Fruit fly (Drosophila melanogaster) whole organism, embryonic: ENCODE data around the gene CG2104.

ENCODE experiments used
- ATbp ChIP-seq: fragments of 200-800 bp; sonication (Bioruptor generic); optimal IDR thresholded peaks from 2 replicates; lab custom pipeline; 2017; ENCODE audit warnings: missing biosample characterization, mild to moderate bottlenecking, missing genetic modification characterization, missing genetic modification reagents
- Awh ChIP-seq: fragments of 200-800 bp; sonication (Bioruptor generic); IDR thresholded peaks from 2 replicates; pipeline ENCODE4, ENCODE4 v1.3.6; 2022; ENCODE audit warnings: missing biosample characterization, missing genetic modification characterization
- B-H2 ChIP-seq: fragments of 200-800 bp; sonication (Bioruptor generic); optimal IDR thresholded peaks from 2 replicates; lab custom pipeline; 2018; ENCODE audit warnings: missing biosample characterization, mild to moderate bottlenecking, missing genetic modification characterization
- CG11085 ChIP-seq: fragments of 200-800 bp; sonication (Bioruptor generic); IDR thresholded peaks from 2 replicates; pipeline ENCODE4 v1.3.6; 2022; ENCODE audit warnings: missing biosample characterization, missing genetic modification characterization
- CG11456 ChIP-seq: fragments of 200-800 bp; sonication (Bioruptor generic); IDR thresholded peaks from 3 replicates; pipeline ENCODE4 v1.3.6; 2022; ENCODE audit warnings: missing biosample characterization, missing genetic modification characterization
- CG12236 ChIP-seq: fragments of 200-800 bp; sonication (Bioruptor generic); optimal IDR thresholded peaks from 2 replicates; lab custom pipeline; 2016; ENCODE audit warnings: missing biosample characterization, missing genetic modification characterization
- CG12391 ChIP-seq: fragments of 200-800 bp; sonication (Bioruptor generic); optimal IDR thresholded peaks from 3 replicates; lab custom pipeline; 2018; ENCODE audit warnings: missing biosample characterization, mild to moderate bottlenecking, missing genetic modification characterization, moderate library complexity
- CG12769 ChIP-seq: fragments of 200-800 bp; sonication (Bioruptor generic); optimal IDR thresholded peaks from 2 replicates; lab custom pipeline; 2019; ENCODE audit warnings: missing biosample characterization, mild to moderate bottlenecking, missing genetic modification characterization, moderate library complexity
- CG12942 ChIP-seq: fragments of 200-800 bp; sonication (Bioruptor generic); optimal IDR thresholded peaks from 3 replicates; lab custom pipeline; 2016; ENCODE audit warnings: missing biosample characterization, missing genetic modification characterization
- CG17328 ChIP-seq: fragments of 200-800 bp; sonication (Bioruptor generic); IDR thresholded peaks from 2 replicates; pipeline ENCODE4 v1.3.6; 2022; ENCODE audit warnings: missing biosample characterization, missing genetic modification characterization
- CG18764 ChIP-seq: fragments of 200-800 bp; sonication (Bioruptor generic); optimal IDR thresholded peaks from 3 replicates; lab custom pipeline; 2016; ENCODE audit warnings: missing biosample characterization, missing genetic modification characterization
- CG31388 ChIP-seq: fragments of 200-800 bp; sonication (Bioruptor generic); optimal IDR thresholded peaks from 2 replicates; lab custom pipeline; 2016; ENCODE audit warnings: missing biosample characterization, missing genetic modification characterization
- CG32532 ChIP-seq: fragments of 200-800 bp; sonication (Bioruptor generic); IDR thresholded peaks from 2 replicates; pipeline ENCODE4 v1.3.6; 2022; ENCODE audit warnings: missing biosample characterization, missing genetic modification characterization
- CG4730 ChIP-seq: fragments of 200-800 bp; sonication (Bioruptor generic); IDR thresholded peaks from 2 replicates; pipeline ENCODE4 v1.3.6; 2022; ENCODE audit warnings: missing biosample characterization, missing genetic modification characterization
- CG4820 ChIP-seq: fragments of 200-800 bp; sonication (Bioruptor generic); optimal IDR thresholded peaks from 3 replicates; lab custom pipeline; 2016; ENCODE audit warnings: missing biosample characterization, missing genetic modification characterization
- CG8089 ChIP-seq: fragments of 200-800 bp; sonication (Bioruptor generic); optimal IDR thresholded peaks from 3 replicates; lab custom pipeline; 2016; ENCODE audit warnings: missing biosample characterization, missing genetic modification characterization
- CG8281 ChIP-seq: fragments of 200-800 bp; sonication (Bioruptor generic); optimal IDR thresholded peaks from 2 replicates; lab custom pipeline; 2018; ENCODE audit warnings: missing biosample characterization, mild to moderate bottlenecking, missing genetic modification characterization, moderate library complexity
- CG9817 ChIP-seq: fragments of 200-800 bp; sonication (Bioruptor generic); optimal IDR thresholded peaks from 2 replicates; lab custom pipeline; 2018; ENCODE audit warnings: missing biosample characterization, mild to moderate bottlenecking, missing genetic modification characterization, moderate library complexity
- CrebB ChIP-seq: fragments of 200-800 bp; sonication (Bioruptor generic); optimal IDR thresholded peaks from 3 replicates; lab custom pipeline; 2018; ENCODE audit warnings: missing biosample characterization, mild to moderate bottlenecking, missing genetic modification characterization
- Dref ChIP-seq: fragments of 200-800 bp; sonication (Bioruptor generic); IDR thresholded peaks from 2 replicates; pipeline ENCODE4 v1.3.6; 2022; ENCODE audit warnings: missing biosample characterization, missing genetic modification characterization
- Gsc ChIP-seq: fragments of 200-800 bp; sonication (Bioruptor generic); IDR thresholded peaks from 2 replicates; pipeline ENCODE4 v1.3.6; 2022; ENCODE audit warnings: missing biosample characterization, missing genetic modification characterization
- Gug ChIP-seq: fragments of 200-800 bp; sonication (Bioruptor generic); IDR thresholded peaks from 4 replicates; pipeline ENCODE4 v1.3.6; 2022; ENCODE audit warnings: missing biosample characterization, missing genetic modification characterization
- Hr78 ChIP-seq, 2 experiments: fragments of 200-800 bp in 1 of 2; fragments of >200 bp in 1 of 2; sonication (Bioruptor generic) in 1 of 2; optimal IDR thresholded peaks; 2 replicates each; lab custom pipeline; 2017 to 2019; ENCODE audit warnings: missing biosample characterization in 2 of 2, missing genetic modification characterization in 2 of 2, mild to moderate bottlenecking in 1 of 2, moderate library complexity in 1 of 2
- MESR4 ChIP-seq: fragments of 200-800 bp; sonication (Bioruptor generic); optimal IDR thresholded peaks from 2 replicates; lab custom pipeline; 2018; ENCODE audit warnings: missing biosample characterization, mild to moderate bottlenecking, missing genetic modification characterization, moderate library complexity
- Med ChIP-seq: fragments of 200-800 bp; sonication (Bioruptor generic); peaks from one replicate; lab custom pipeline; 2016; ENCODE audit warnings: missing biosample characterization, missing genetic modification characterization, mild to moderate bottlenecking, inconsistent platforms, moderate library complexity
- NC2α ChIP-seq: fragments of 200-800 bp; sonication (Bioruptor generic); optimal IDR thresholded peaks from 2 replicates; lab custom pipeline; 2016; ENCODE audit warnings: missing biosample characterization, missing genetic modification characterization
- Usf ChIP-seq: fragments of 200-800 bp; sonication (Bioruptor generic); optimal IDR thresholded peaks from 2 replicates; lab custom pipeline; 2017; ENCODE audit warnings: missing genotype, missing biosample characterization, missing genetic modification characterization
- Xrp1 ChIP-seq: fragments of 200-800 bp; sonication (Bioruptor generic); IDR thresholded peaks from 2 replicates; pipeline ENCODE4 v1.3.6; 2022; ENCODE audit warnings: missing biosample characterization, missing genetic modification characterization
- bowl ChIP-seq: fragments of 200-800 bp; sonication (Bioruptor generic); IDR thresholded peaks from 2 replicates; pipeline ENCODE4 v1.3.6; 2022; ENCODE audit warnings: missing biosample characterization, missing genetic modification characterization
- br ChIP-seq: fragments of >200 bp; optimal IDR thresholded peaks from 2 replicates; lab custom pipeline; 2017
- emc ChIP-seq: fragments of 200-800 bp; sonication (Bioruptor generic); optimal IDR thresholded peaks from 2 replicates; lab custom pipeline; 2016; ENCODE audit warnings: missing biosample characterization, missing genetic modification characterization
- ems ChIP-seq: fragments of 200-800 bp; sonication (Bioruptor generic); optimal IDR thresholded peaks from 3 replicates; lab custom pipeline; 2016; ENCODE audit warnings: missing biosample characterization, missing genetic modification characterization
- exex ChIP-seq: fragments of 200-800 bp; sonication (Bioruptor generic); optimal IDR thresholded peaks from 4 replicates; lab custom pipeline; 2018; ENCODE audit warnings: missing biosample characterization, mild to moderate bottlenecking, missing genetic modification characterization, moderate library complexity
- grau ChIP-seq: fragments of 200-800 bp; optimal IDR thresholded peaks from 3 replicates; lab custom pipeline; 2019; ENCODE audit warnings: missing biosample characterization, mild to moderate bottlenecking, missing genetic modification characterization, moderate library complexity
- grn ChIP-seq: fragments of 200-800 bp; sonication (Bioruptor generic); optimal IDR thresholded peaks from 3 replicates; lab custom pipeline; 2017; ENCODE audit warnings: missing biosample characterization, missing genetic modification characterization
- ken ChIP-seq: fragments of 200-800 bp; sonication (Bioruptor generic); IDR thresholded peaks from 3 replicates; pipeline ENCODE4 v1.3.6; 2022; ENCODE audit warnings: missing biosample characterization, missing genetic modification characterization
- knrl ChIP-seq: fragments of 200-800 bp; sonication (Bioruptor generic); IDR thresholded peaks from 3 replicates; pipeline ENCODE4 v1.3.6; 2022; ENCODE audit warnings: missing biosample characterization, missing genetic modification characterization; ENCODE audit not compliant: partially characterized antibody
- odd ChIP-seq: fragments of 200-800 bp; sonication (Bioruptor generic); optimal IDR thresholded peaks from 2 replicates; lab custom pipeline; 2017; ENCODE audit warnings: missing biosample characterization, mild to moderate bottlenecking, missing genetic modification characterization
- otp ChIP-seq: fragments of 200-800 bp; sonication (Bioruptor generic); IDR thresholded peaks from 3 replicates; pipeline ENCODE4, ENCODE4 v1.3.6; 2022; ENCODE audit warnings: missing biosample characterization, missing genetic modification characterization
- repo ChIP-seq: fragments of 200-800 bp; sonication (Bioruptor generic); optimal IDR thresholded peaks from 2 replicates; lab custom pipeline; 2016; ENCODE audit warnings: missing biosample characterization, missing genetic modification characterization
- run ChIP-seq: fragments of 200-800 bp; sonication (Bioruptor generic); optimal IDR thresholded peaks from 3 replicates; lab custom pipeline; 2018; ENCODE audit warnings: missing biosample characterization, mild to moderate bottlenecking, missing genetic modification characterization
- sd ChIP-seq: fragments of 200-800 bp; sonication (Bioruptor generic); optimal IDR thresholded peaks from 3 replicates; lab custom pipeline; 2018; ENCODE audit warnings: missing biosample characterization, mild to moderate bottlenecking, missing genetic modification characterization, moderate library complexity
- slp2 ChIP-seq: fragments of 200-800 bp; sonication (Bioruptor generic); optimal IDR thresholded peaks from 2 replicates; lab custom pipeline; 2016; ENCODE audit warnings: missing biosample characterization, missing genetic modification characterization
- so ChIP-seq: fragments of 200-800 bp; sonication (Bioruptor generic); IDR thresholded peaks from 3 replicates; pipeline ENCODE4 v1.3.6; 2022; ENCODE audit warnings: missing biosample characterization, missing genetic modification characterization
- toy ChIP-seq: fragments of 200-800 bp; sonication (Bioruptor generic); IDR thresholded peaks from 2 replicates; pipeline ENCODE4 v1.3.6; 2022; ENCODE audit warnings: missing biosample characterization, missing genetic modification characterization
- ttk ChIP-seq: fragments of 200-800 bp; sonication (Bioruptor generic); IDR thresholded peaks from 2 replicates; pipeline ENCODE4 v2.1.2; 2022; ENCODE audit warnings: missing biosample characterization, missing genetic modification characterization
- usp ChIP-seq: fragments of >200 bp; optimal IDR thresholded peaks from 2 replicates; lab custom pipeline; 2017; ENCODE audit warnings: missing biosample characterization, missing genetic modification characterization
- vvl ChIP-seq: fragments of 200-800 bp; sonication (Bioruptor generic); IDR thresholded peaks from 2 replicates; pipeline ENCODE4 v1.3.6; 2022; ENCODE audit warnings: missing biosample characterization, missing genetic modification characterization

Gene CG2104

DNA sequence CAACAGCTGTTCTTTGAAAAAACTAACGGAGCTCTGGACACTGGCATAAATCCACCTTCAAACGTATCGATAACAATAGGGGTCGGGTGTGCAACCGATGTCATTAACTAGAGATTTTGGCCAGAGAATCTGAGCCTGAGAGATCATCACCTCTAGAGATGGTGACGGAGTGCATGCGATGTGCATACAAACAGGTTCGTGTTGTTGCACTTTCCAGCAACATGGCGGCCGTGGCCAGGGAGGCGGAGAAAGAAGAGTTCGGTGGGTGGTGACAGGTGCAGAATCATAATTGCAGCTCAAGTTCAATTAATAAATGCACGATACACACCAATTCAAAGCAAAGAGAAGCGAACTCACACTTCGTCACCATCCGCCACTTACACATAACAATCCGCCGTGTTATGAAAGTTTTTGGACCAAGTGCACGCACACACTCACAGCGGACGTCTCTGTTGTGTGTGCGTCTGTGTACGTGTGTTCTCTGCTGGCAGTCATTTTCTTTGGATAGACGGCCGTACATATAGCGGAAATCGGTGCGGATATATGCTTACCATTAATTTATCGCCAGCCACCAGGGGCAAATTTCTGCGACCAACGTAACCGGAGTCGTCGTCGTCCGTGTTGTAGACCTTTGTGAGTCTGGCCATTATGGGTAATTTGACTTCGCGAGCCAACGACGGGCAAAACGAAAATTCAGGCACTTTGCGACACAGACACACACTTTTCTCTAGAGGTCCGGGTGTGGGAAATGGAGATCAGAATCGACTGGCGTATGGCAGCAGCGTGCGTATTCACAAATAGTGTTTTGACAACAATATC is 33.9 kb downstream of the CG2104 start (continued):
- TF ChIP-seq MESR4 (GFP tag; lab: Kevin White, UChicago) (peak; percentile 84), slp2 (GFP tag; lab: Kevin White, UChicago) (no peak), ttk (GFP tag; lab: Robert Waterston, UW) (0 out of 2 replicates have a peak, but pooled peaks have one; percentile 10), knrl (GFP tag; lab: Robert Waterston, UW) (peak; percentile 36; the same call in 2 of the 3 replicates), CG32532 (GFP tag; lab: Robert Waterston, UW) (peak; percentile 53), ems (GFP tag; lab: Kevin White, UChicago) (no peak), Med (peak; percentile 69), Gug (GFP tag; lab: Robert Waterston, UW) (peak; percentile 19; the same call in 1 of the 4 replicates), CG31388 (GFP tag; lab: Kevin White, UChicago) (no peak), ken (GFP tag; lab: Robert Waterston, UW) (0 out of 3 replicates have a peak, but pooled peaks have one; percentile 10), CG8281 (no peak)

DNA sequence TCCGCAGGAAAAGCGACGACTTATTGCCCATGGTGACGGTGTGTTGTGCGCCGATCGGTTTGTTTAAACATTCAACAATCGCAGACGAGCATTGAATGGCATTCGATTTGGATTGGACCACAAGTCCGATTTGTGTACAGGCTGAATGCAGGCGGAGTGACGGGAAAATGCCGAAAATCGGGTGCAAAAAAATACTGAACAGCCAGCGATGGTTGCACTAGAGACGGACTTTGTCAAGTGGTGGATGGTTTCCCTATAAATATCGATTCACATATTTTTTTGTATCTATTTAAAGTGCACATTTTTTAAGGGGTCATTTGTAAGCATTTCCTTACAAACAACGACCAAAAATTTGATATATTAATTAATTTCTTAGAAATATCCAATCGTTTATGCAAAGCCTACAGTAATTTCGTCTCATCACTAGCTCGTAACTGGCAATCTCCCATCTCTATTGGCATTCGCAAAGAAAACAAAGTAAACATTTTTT is 38.3 kb downstream of the CG2104 start, which contains the start of the genes elm and MED27:
Gene elm (minus strand): TSS at position 170 of the 490 bp plus-strand sequence.
Gene MED27 (plus strand): TSS at position 448 of the 490 bp plus-strand sequence.
- peak; percentile 95 for TF ChIP-seq Xrp1 (GFP tag; lab: Robert Waterston, UW)
- TF ChIP-seq Gsc (GFP tag; lab: Robert Waterston, UW), result peak; percentile 82
- peak; percentile 60 for TF ChIP-seq CG12236
- TF ChIP-seq CG4730 (GFP tag; lab: Robert Waterston, UW), result peak; percentile 92
- no peak for TF ChIP-seq usp (GFP tag; lab: Kevin White, UChicago)
- peak; percentile 93 for TF ChIP-seq grau (tag; lab: Kevin White, UChicago)
- peak; percentile 96 for TF ChIP-seq MESR4 (GFP tag; lab: Kevin White, UChicago)
- TF ChIP-seq br (lab: Kevin White, UChicago), result no peak
- TF ChIP-seq grn, result peak; percentile 25
- peak; percentile 79 for TF ChIP-seq NC2α (GFP tag; lab: Kevin White, UChicago)
- peak; percentile 85 for TF ChIP-seq CG12769 (tag; lab: Kevin White, UChicago)
- peak; percentile 49 for TF ChIP-seq odd (GFP tag; lab: Kevin White, UChicago)
- TF ChIP-seq vvl (GFP tag; lab: Robert Waterston, UW), result peak; percentile 94
- 0 out of 2 replicates have a peak, but pooled peaks have one; percentile 42 for TF ChIP-seq bowl (GFP tag; lab: Robert Waterston, UW)
- TF ChIP-seq CG17328 (GFP tag; lab: Robert Waterston, UW), result peak; percentile 82
- peak; percentile 62 for TF ChIP-seq repo (GFP tag; lab: Kevin White, UChicago)
- TF ChIP-seq CG4820 (GFP tag; lab: Kevin White, UChicago), result peak; percentile 91
- TF ChIP-seq otp (GFP tag; lab: Robert Waterston, UW), result peak; percentile 86
- TF ChIP-seq CG12942, result peak; percentile 92
- peak; percentile 72; the same call in 1 of the 2 replicates for TF ChIP-seq toy
- TF ChIP-seq CG12391 (tag; lab: Kevin White, UChicago), result peak; percentile 95
- TF ChIP-seq ken (GFP tag; lab: Robert Waterston, UW), result peak; percentile 94
- TF ChIP-seq Hr78 (GFP tag; optimal IDR thresholded peaks at IDR 0.05; lab: Kevin White, UChicago), result no peak
- peak; percentile 81 for TF ChIP-seq Awh
- peak; percentile 86 for TF ChIP-seq emc (GFP tag; lab: Kevin White, UChicago)
- peak; percentile 64 for TF ChIP-seq exex (tag; lab: Kevin White, UChicago)
- peak; percentile 48 for TF ChIP-seq run
- peak; percentile 68 for TF ChIP-seq ATbp (GFP tag; lab: Kevin White, UChicago)
- peak; percentile 89; the same call in 2 of the 3 replicates for TF ChIP-seq so (GFP tag; lab: Robert Waterston, UW)
- TF ChIP-seq Dref (GFP tag; lab: Robert Waterston, UW), result peak; percentile 53
- peak; percentile 87 for TF ChIP-seq Usf (GFP tag; lab: Kevin White, UChicago)
- TF ChIP-seq CG11085 (GFP tag; lab: Robert Waterston, UW), result peak; percentile 91
- TF ChIP-seq B-H2 (GFP tag; lab: Kevin White, UChicago), result peak; percentile 91
- peak; percentile 87 for TF ChIP-seq CG18764 (GFP tag; lab: Kevin White, UChicago)
- peak; percentile 94 for TF ChIP-seq CG11456
- peak; percentile 91 for TF ChIP-seq sd (tag; lab: Kevin White, UChicago)
- peak; percentile 83 for TF ChIP-seq CG8089 (GFP tag; lab: Kevin White, UChicago)
- peak; percentile 96 for TF ChIP-seq CG9817 (tag; lab: Kevin White, UChicago)
- TF ChIP-seq CrebB, result peak; percentile 59
